Worm (Caenorhabditis elegans) whole organism, L2 larva: Measurements from ENCODE around the gene irld-34.

Experiments
- aly-2 ChIP-seq: fragments of 150-350 bp; optimal IDR thresholded peaks from 2 replicates; lab custom pipeline; 2014; ENCODE audit warnings: missing biosample characterization, missing genetic modification characterization
- ceh-82 ChIP-seq: fragments of 150-350 bp; optimal IDR thresholded peaks from 2 replicates; lab custom pipeline; 2014; ENCODE audit warnings: missing biosample characterization, missing genetic modification characterization
- elt-1 ChIP-seq: fragments of 150-350 bp; optimal IDR thresholded peaks from 2 replicates; lab custom pipeline; 2014; ENCODE audit warnings: missing biosample characterization, missing genetic modification characterization
- lin-13 ChIP-seq: fragments of 150-350 bp; optimal IDR thresholded peaks from 2 replicates; lab custom pipeline; 2014; ENCODE audit warnings: missing biosample characterization, missing genetic modification reagents, missing genetic modification characterization
- lsy-2 ChIP-seq, 2 experiments: fragments of 150-350 bp in 1 of 2; sonication (generic microtip) in 1 of 2; optimal IDR thresholded peaks; 2 replicates each; lab custom pipeline; 2014 to 2017; ENCODE audit warnings: missing biosample characterization in 2 of 2, missing genetic modification characterization in 2 of 2
- nhr-237 ChIP-seq: fragments of 150-350 bp; optimal IDR thresholded peaks from 2 replicates; lab custom pipeline; 2014; ENCODE audit warnings: missing biosample characterization, missing genetic modification characterization
- nhr-6 ChIP-seq: fragments of 150-350 bp; optimal IDR thresholded peaks from 2 replicates; lab custom pipeline; 2014; ENCODE audit warnings: missing biosample characterization, missing genetic modification characterization
- unc-55 ChIP-seq: fragments of 150-350 bp; sonication (generic microtip); optimal IDR thresholded peaks from 3 replicates; lab custom pipeline; 2014; ENCODE audit warnings: missing biosample characterization, missing genetic modification reagents, missing genetic modification characterization
- unc-62 ChIP-seq: fragments of 150-350 bp; optimal IDR thresholded peaks from 2 replicates; lab custom pipeline; 2014; ENCODE audit warnings: missing biosample characterization, missing genetic modification reagents, missing genetic modification characterization
- zag-1 ChIP-seq: fragments of 150-350 bp; optimal IDR thresholded peaks from 2 replicates; lab custom pipeline; 2014; ENCODE audit warnings: missing biosample characterization, missing genetic modification characterization
- ztf-1 ChIP-seq: fragments of 200-800 bp; sonication (Bioruptor generic); conservative IDR thresholded peaks from 2 replicates; pipeline ENCODE4 v1.3.6; 2022; ENCODE audit warnings: missing genetic modification characterization, missing compliant biosample characterization

DNA sequence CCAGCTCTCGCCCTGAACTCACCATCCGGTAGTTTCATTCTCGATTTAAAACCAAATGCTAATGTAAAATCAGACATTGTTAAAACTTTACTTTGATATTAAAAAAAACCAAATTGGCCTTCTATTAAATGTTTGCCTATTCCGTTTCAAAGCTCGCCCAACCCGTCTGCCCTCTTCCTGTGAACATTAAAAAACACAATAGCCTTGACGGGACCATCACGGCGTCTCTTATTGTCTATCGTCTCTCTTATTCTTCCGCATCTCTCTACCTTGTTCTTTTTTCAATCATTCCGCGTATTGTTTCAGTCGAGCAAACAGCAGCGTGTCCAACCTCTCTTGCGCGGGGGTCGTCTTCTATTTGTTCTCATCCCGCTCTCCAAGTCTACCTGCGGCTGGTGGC is 40.2 kb upstream of the irld-34 start, which contains the start of gene ZK512.1:
- TF ChIP-seq unc-55 (GFP tag; lab: Kevin White, UChicago) (no peak), lin-13 (no peak), zag-1 (tag; lab: Kevin White, UChicago) (no peak), lsy-2 (tag; optimal IDR thresholded peaks at IDR 0.05; lab: Kevin White, UChicago) (no peak), aly-2 (tag; lab: Kevin White, UChicago) (no peak), nhr-237 (tag; lab: Kevin White, UChicago) (no peak), ceh-82 (tag; lab: Kevin White, UChicago) (no peak), elt-1 (tag; lab: Kevin White, UChicago) (no peak), ztf-1 (no peak), nhr-6 (tag; lab: Kevin White, UChicago) (no peak), unc-62 (GFP tag; lab: Kevin White, UChicago) (no peak)
